Fruit fly (Drosophila melanogaster): Measurements from ENCODE around the gene rt.

DNA sequence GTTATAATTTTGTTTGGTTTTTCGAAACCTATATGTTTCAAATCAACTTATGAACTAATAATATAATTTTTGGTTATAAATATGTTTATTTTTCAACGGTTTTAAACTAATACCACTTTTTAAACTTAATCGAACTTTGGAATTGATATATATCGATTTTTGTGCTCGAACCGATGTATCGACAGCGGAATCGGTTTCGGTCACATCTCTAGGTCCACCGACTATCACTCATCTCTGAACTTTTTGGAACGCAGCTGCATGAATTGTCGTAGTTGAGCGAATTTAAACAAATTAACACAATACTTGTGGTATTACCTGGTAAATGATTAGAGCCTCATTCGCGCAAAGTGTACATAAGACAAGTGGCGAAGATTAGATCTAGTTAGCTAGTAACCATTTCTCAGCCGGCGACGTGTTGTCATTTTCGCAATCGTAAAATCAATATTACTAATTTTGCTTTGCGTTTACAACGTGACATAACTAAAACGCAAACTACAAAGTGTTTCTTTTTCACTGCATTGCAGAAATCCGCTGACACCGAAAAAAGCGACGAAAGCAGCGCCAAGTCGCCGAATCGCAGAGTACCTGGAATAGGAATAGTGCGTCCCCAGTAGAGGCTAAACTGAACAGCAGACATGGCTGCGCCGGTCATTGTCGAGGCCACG, 40.4 kb upstream of the rt start, which contains the start of gene Apt1:
- TF ChIP-seq Mio (GFP tag; optimal IDR thresholded peaks at IDR 0.05), result no peak
- TF ChIP-seq foxo (GFP tag; optimal IDR thresholded peaks at IDR 0.05), result no peak
- TF ChIP-seq jim (GFP tag; optimal IDR thresholded peaks at IDR 0.05), result no peak
- peak; percentile 74 for TF ChIP-seq Hr83 (GFP tag; optimal IDR thresholded peaks at IDR 0.05; ENCODE audit: poor library complexity, severe bottlenecking)
- no peak for TF ChIP-seq OdsH (GFP tag; optimal IDR thresholded peaks at IDR 0.05)
- TF ChIP-seq tai (GFP tag; optimal IDR thresholded peaks at IDR 0.05), result peak; percentile 74
- TF ChIP-seq br (GFP tag; optimal IDR thresholded peaks at IDR 0.05), result no peak
- no peak for TF ChIP-seq woc (GFP tag; optimal IDR thresholded peaks at IDR 0.05)
- TF ChIP-seq fru (GFP tag; optimal IDR thresholded peaks at IDR 0.05), result no peak
- peak; percentile 52 for TF ChIP-seq brk (GFP tag; optimal IDR thresholded peaks at IDR 0.05)
- no peak for TF ChIP-seq dl (GFP tag; optimal IDR thresholded peaks at IDR 0.05; ENCODE audit: insufficient read depth in 1 of 2, partially characterized antibody in 2 of 2)
- no peak for TF ChIP-seq lola (GFP tag; optimal IDR thresholded peaks at IDR 0.05)
- TF ChIP-seq Dfd (GFP tag; optimal IDR thresholded peaks at IDR 0.05), result no peak
